Worm (Caenorhabditis elegans): ENCODE data around the gene tag-314.

DNA sequence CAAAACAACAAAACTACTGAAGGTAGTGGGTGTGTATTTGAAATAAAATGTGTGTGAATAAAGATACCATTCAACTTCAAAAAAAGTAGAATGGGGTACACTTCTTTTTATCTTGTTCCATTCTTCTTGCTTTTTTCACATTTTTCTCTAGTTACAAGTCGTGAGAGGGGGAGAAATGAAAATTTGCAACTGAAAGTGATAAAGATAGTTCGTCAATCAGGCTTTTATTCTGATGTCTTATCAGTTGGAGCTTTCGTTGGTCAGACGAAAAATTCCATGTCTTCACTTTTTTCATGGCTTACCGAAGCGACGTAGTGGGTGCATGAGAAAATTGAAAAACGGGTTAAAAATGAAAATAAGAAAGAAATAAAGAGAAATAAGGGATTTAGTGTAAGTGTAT lies 5.2 kb upstream of the tag-314 start, which contains the start of gene Y32F6A.4:
- TF ChIP-seq hlh-17 (GFP tag; optimal IDR thresholded peaks at IDR 0.05; ENCODE audit: borderline replicate concordance) (no peak), fkh-10 (GFP tag; optimal IDR thresholded peaks at IDR 0.05) (no peak), zag-1 (tag; optimal IDR thresholded peaks at IDR 0.05) (no peak), nhr-76 (tag; optimal IDR thresholded peaks at IDR 0.05) (no peak), lin-39 (tag; optimal IDR thresholded peaks at IDR 0.05) (no peak), unc-62 (GFP tag; optimal IDR thresholded peaks at IDR 0.05) (no peak), sox-4 (tag; optimal IDR thresholded peaks at IDR 0.05) (no peak), ztf-4 (tag; optimal IDR thresholded peaks at IDR 0.05) (no peak)

All from whole organism, L1 larva.